Worm (Caenorhabditis elegans) whole organism, L2 larva: ENCODE measurements around the gene Y48B6A.1.

Experiments used
- C34F6.9 ChIP-seq: fragments of 150-350 bp; optimal IDR thresholded peaks from 2 replicates; lab custom pipeline; 2014; ENCODE audit warnings: missing biosample characterization, missing genetic modification characterization
- F13H6.1 ChIP-seq: sonication (generic microtip); optimal IDR thresholded peaks from 2 replicates; lab custom pipeline; 2016; ENCODE audit warnings: missing genetic modification characterization, missing compliant biosample characterization
- R02D3.7 ChIP-seq: fragments of 150-350 bp; optimal IDR thresholded peaks from 2 replicates; lab custom pipeline; 2014; ENCODE audit warnings: missing biosample characterization, missing genetic modification characterization
- Y55F3AM.14 ChIP-seq: fragments of 200-800 bp; sonication (Bioruptor generic); optimal IDR thresholded peaks from 2 replicates; lab custom pipeline; 2018; ENCODE audit warnings: mild to moderate bottlenecking, missing genetic modification characterization, missing compliant biosample characterization
- ZK546.5 ChIP-seq: sonication (generic microtip); optimal IDR thresholded peaks from 2 replicates; lab custom pipeline; 2017; ENCODE audit warnings: missing biosample characterization, missing genetic modification characterization
- alr-1 ChIP-seq: fragments of 150-350 bp; optimal IDR thresholded peaks from 2 replicates; lab custom pipeline; 2014; ENCODE audit warnings: missing biosample characterization, missing genetic modification characterization
- blmp-1 ChIP-seq: sonication (generic microtip); optimal IDR thresholded peaks from 2 replicates; lab custom pipeline; 2017; ENCODE audit warnings: missing genetic modification characterization, mild to moderate bottlenecking, missing compliant biosample characterization, antibody characterized with exemption, moderate library complexity; ENCODE audit not compliant: insufficient read depth
- ceh-16 ChIP-seq: fragments of 150-350 bp; optimal IDR thresholded peaks from 2 replicates; lab custom pipeline; 2014; ENCODE audit warnings: missing biosample characterization, missing genetic modification characterization
- ceh-82 ChIP-seq: fragments of 150-350 bp; optimal IDR thresholded peaks from 2 replicates; lab custom pipeline; 2014; ENCODE audit warnings: missing biosample characterization, missing genetic modification characterization
- crh-2 ChIP-seq: sonication (generic microtip); optimal IDR thresholded peaks from 2 replicates; lab custom pipeline; 2017; ENCODE audit warnings: missing biosample characterization, missing genetic modification characterization
- dmd-4 ChIP-seq: sonication (generic microtip); optimal IDR thresholded peaks from 2 replicates; lab custom pipeline; 2017; ENCODE audit warnings: missing biosample characterization, missing genetic modification characterization
- egl-27 ChIP-seq: sonication (generic microtip); optimal IDR thresholded peaks from 3 replicates; lab custom pipeline; 2017; ENCODE audit warnings: missing biosample characterization, missing genetic modification reagents, missing genetic modification characterization
- elt-1 ChIP-seq: fragments of 150-350 bp; optimal IDR thresholded peaks from 2 replicates; lab custom pipeline; 2014; ENCODE audit warnings: missing biosample characterization, missing genetic modification characterization
- elt-3 ChIP-seq: sonication (generic microtip); optimal IDR thresholded peaks from 2 replicates; lab custom pipeline; 2017; ENCODE audit warnings: missing biosample characterization, missing genetic modification characterization
- fos-1 ChIP-seq: fragments of 150-350 bp; optimal IDR thresholded peaks from 2 replicates; lab custom pipeline; 2014; ENCODE audit warnings: missing biosample characterization, missing genetic modification characterization
- gmeb-1 ChIP-seq: fragments of 150-350 bp; optimal IDR thresholded peaks from 2 replicates; lab custom pipeline; 2014; ENCODE audit warnings: missing biosample characterization, missing genetic modification characterization
- lin-11 ChIP-seq: fragments of 150-350 bp; sonication (generic microtip); optimal IDR thresholded peaks from 2 replicates; lab custom pipeline; 2014; ENCODE audit warnings: missing biosample characterization, missing genetic modification characterization, inconsistent platforms, mixed read lengths
- lin-13 ChIP-seq: fragments of 150-350 bp; optimal IDR thresholded peaks from 2 replicates; lab custom pipeline; 2014; ENCODE audit warnings: missing biosample characterization, missing genetic modification reagents, missing genetic modification characterization
- lin-39 ChIP-seq: fragments of 150-350 bp; optimal IDR thresholded peaks from 2 replicates; lab custom pipeline; 2014; ENCODE audit warnings: missing biosample characterization, missing genetic modification reagents, missing genetic modification characterization
- lsy-2 ChIP-seq, 2 experiments: fragments of 150-350 bp in 1 of 2; sonication (generic microtip) in 1 of 2; optimal IDR thresholded peaks; 2 replicates each; lab custom pipeline; 2014 to 2017; ENCODE audit warnings: missing biosample characterization in 2 of 2, missing genetic modification characterization in 2 of 2
- mab-5 ChIP-seq: fragments of 150-350 bp; optimal IDR thresholded peaks from 2 replicates; lab custom pipeline; 2014; ENCODE audit warnings: missing biosample characterization, missing genetic modification characterization
- mbf-1 ChIP-seq: sonication (generic microtip); optimal IDR thresholded peaks from 2 replicates; lab custom pipeline; 2017; ENCODE audit warnings: missing biosample characterization, missing genetic modification characterization
- mdl-1 ChIP-seq, 2 experiments: fragments of 150-350 bp in 1 of 2; sonication (generic microtip) in 1 of 2; optimal IDR thresholded peaks; 2 replicates each; lab custom pipeline; 2017; ENCODE audit warnings: missing biosample characterization in 2 of 2, missing genetic modification characterization in 2 of 2
- nhr-10 ChIP-seq: sonication (generic microtip); optimal IDR thresholded peaks from 2 replicates; lab custom pipeline; 2017; ENCODE audit warnings: missing biosample characterization, missing genetic modification characterization
- nhr-11 ChIP-seq: fragments of 150-350 bp; optimal IDR thresholded peaks from 2 replicates; lab custom pipeline; 2014; ENCODE audit warnings: missing biosample characterization, missing genetic modification characterization
- nhr-12 ChIP-seq: fragments of 150-350 bp; optimal IDR thresholded peaks from 2 replicates; lab custom pipeline; 2014; ENCODE audit warnings: missing biosample characterization, missing genetic modification characterization
- nhr-21 ChIP-seq: fragments of 150-350 bp; optimal IDR thresholded peaks from 2 replicates; lab custom pipeline; 2014; ENCODE audit warnings: missing biosample characterization, missing genetic modification characterization
- nhr-237 ChIP-seq: fragments of 150-350 bp; optimal IDR thresholded peaks from 2 replicates; lab custom pipeline; 2014; ENCODE audit warnings: missing biosample characterization, missing genetic modification characterization
- nhr-25 ChIP-seq: fragments of 150-350 bp; sonication (generic microtip); optimal IDR thresholded peaks from 3 replicates; lab custom pipeline; 2014; ENCODE audit warnings: missing biosample characterization, missing genetic modification characterization
- peb-1 ChIP-seq: fragments of 150-350 bp; optimal IDR thresholded peaks from 2 replicates; lab custom pipeline; 2014; ENCODE audit warnings: missing biosample characterization, missing genetic modification characterization
- sem-4 ChIP-seq: fragments of 150-350 bp; optimal IDR thresholded peaks from 2 replicates; lab custom pipeline; 2014; ENCODE audit warnings: missing biosample characterization, missing genetic modification reagents, missing genetic modification characterization
- skn-1 ChIP-seq: sonication (generic microtip); optimal IDR thresholded peaks from 2 replicates; lab custom pipeline; 2017; ENCODE audit warnings: missing biosample characterization, missing genetic modification characterization
- sma-9 ChIP-seq, 2 experiments: fragments of 150-350 bp in 1 of 2; sonication (generic microtip) in 1 of 2; optimal IDR thresholded peaks; 2 replicates each; lab custom pipeline; 2014 to 2016; ENCODE audit warnings: missing genetic modification characterization in 2 of 2, mild to moderate bottlenecking in 1 of 2, missing biosample characterization in 1 of 2, missing compliant biosample characterization in 1 of 2, missing genetic modification reagents in 1 of 2, moderate library complexity in 1 of 2
- unc-39 ChIP-seq: fragments of 150-350 bp; optimal IDR thresholded peaks from 2 replicates; lab custom pipeline; 2014; ENCODE audit warnings: missing biosample characterization, missing genetic modification characterization
- unc-55 ChIP-seq: fragments of 150-350 bp; sonication (generic microtip); optimal IDR thresholded peaks from 3 replicates; lab custom pipeline; 2014; ENCODE audit warnings: missing biosample characterization, missing genetic modification reagents, missing genetic modification characterization
- unc-62 ChIP-seq: fragments of 150-350 bp; optimal IDR thresholded peaks from 2 replicates; lab custom pipeline; 2014; ENCODE audit warnings: missing biosample characterization, missing genetic modification reagents, missing genetic modification characterization
- zag-1 ChIP-seq: fragments of 150-350 bp; optimal IDR thresholded peaks from 2 replicates; lab custom pipeline; 2014; ENCODE audit warnings: missing biosample characterization, missing genetic modification characterization
- ztf-1 ChIP-seq: fragments of 200-800 bp; sonication (Bioruptor generic); conservative IDR thresholded peaks from 2 replicates; pipeline ENCODE4 v1.3.6; 2022; ENCODE audit warnings: missing genetic modification characterization, missing compliant biosample characterization
- ztf-11 ChIP-seq: sonication (generic microtip); optimal IDR thresholded peaks from 2 replicates; lab custom pipeline; 2017; ENCODE audit warnings: missing biosample characterization, missing genetic modification characterization

The Y48B6A.1 gene

ce11 chrII:14173176-14173575 lies 19.0 kb upstream of the Y48B6A.1 start:
- TF ChIP-seq nhr-237 (tag; lab: Kevin White, UChicago) (no peak), C34F6.9 (tag; lab: Kevin White, UChicago) (no peak), fos-1 (tag; lab: Kevin White, UChicago) (no peak), Y55F3AM.14 (no peak), alr-1 (tag; lab: Kevin White, UChicago) (no peak), mdl-1 (tag; optimal IDR thresholded peaks at IDR 0.05; lab: Kevin White, UChicago) (no peak), nhr-11 (tag; lab: Kevin White, UChicago) (no peak), nhr-10 (tag; lab: Kevin White, UChicago) (no peak), lin-39 (no peak), ceh-16 (tag; lab: Kevin White, UChicago) (no peak), gmeb-1 (tag; lab: Kevin White, UChicago) (no peak), egl-27 (no peak), ceh-82 (tag; lab: Kevin White, UChicago) (no peak), crh-2 (no peak), ztf-11 (tag; lab: Kevin White, UChicago) (no peak)
- TF ChIP-seq, all 48 proteins: peak for 0

ce11 chrII:14171558-14171957 lies 17.4 kb upstream of the Y48B6A.1 start, which contains the start of gene eat-2:
eat-2 (minus strand) TSS chrII:14171658.
- TF ChIP-seq lin-11 (tag; lab: Kevin White, UChicago), result no peak
- TF ChIP-seq crh-2, result no peak
- no peak for TF ChIP-seq sma-9 (GFP tag; optimal IDR thresholded peaks at IDR 0.05; lab: Kevin White, UChicago)
- no peak for TF ChIP-seq sma-9 (tag; optimal IDR thresholded peaks at IDR 0.05; lab: Kevin White, UChicago)
- no peak for TF ChIP-seq blmp-1 (tag; lab: Kevin White, UChicago)
- TF ChIP-seq ZK546.5 (tag; lab: Kevin White, UChicago), result no peak
- no peak for TF ChIP-seq elt-3 (tag; lab: Kevin White, UChicago)
- TF ChIP-seq nhr-11 (tag; lab: Kevin White, UChicago), result no peak
- no peak for TF ChIP-seq nhr-21 (tag; lab: Kevin White, UChicago)
- TF ChIP-seq dmd-4, result no peak
- TF ChIP-seq unc-39 (tag; lab: Kevin White, UChicago), result no peak
- TF ChIP-seq ztf-11 (tag; lab: Kevin White, UChicago), result no peak
- no peak for TF ChIP-seq mbf-1
- TF ChIP-seq R02D3.7 (tag; lab: Kevin White, UChicago), result no peak
- no peak for TF ChIP-seq unc-55 (GFP tag; lab: Kevin White, UChicago)
- no peak for TF ChIP-seq elt-1 (tag; lab: Kevin White, UChicago)
- TF ChIP-seq F13H6.1 (tag; lab: Kevin White, UChicago), result no peak
- no peak for TF ChIP-seq ztf-1 (GFP tag; lab: Robert Waterston, UW)
- TF ChIP-seq Y55F3AM.14, result no peak
- no peak for TF ChIP-seq lin-13 (GFP tag; lab: Kevin White, UChicago)
- TF ChIP-seq nhr-12 (tag; lab: Kevin White, UChicago), result no peak

- TF ChIP-seq nhr-237 (tag; lab: Kevin White, UChicago) (no peak), fos-1 (tag; lab: Kevin White, UChicago) (no peak), ceh-82 (tag; lab: Kevin White, UChicago) (no peak), ceh-16 (tag; lab: Kevin White, UChicago) (no peak), mab-5 (tag; lab: Kevin White, UChicago) (no peak), lsy-2 (tag; optimal IDR thresholded peaks at IDR 0.05; lab: Kevin White, UChicago) (no peak), mdl-1 (tag; optimal IDR thresholded peaks at IDR 0.05; lab: Kevin White, UChicago) (no peak), alr-1 (tag; lab: Kevin White, UChicago) (no peak), nhr-25 (no peak), elt-3 (tag; lab: Kevin White, UChicago) (no peak), egl-27 (no peak), zag-1 (tag; lab: Kevin White, UChicago) (no peak), gmeb-1 (tag; lab: Kevin White, UChicago) (no peak), R02D3.7 (tag; lab: Kevin White, UChicago) (no peak), sem-4 (no peak), dmd-4 (no peak), unc-62 (GFP tag; lab: Kevin White, UChicago) (no peak), skn-1 (tag; lab: Kevin White, UChicago) (no peak), peb-1 (no peak), Y55F3AM.14 (no peak)
Observed at ce11 chrII:14165430-14165929, 11.3 kb upstream of the Y48B6A.1 start.
